Worm (Caenorhabditis elegans) whole organism, midembryonic: ENCODE results near the gene clec-139.

Source experiments
- cog-1 ChIP-seq: sonication (generic microtip); optimal IDR thresholded peaks from 2 replicates; lab custom pipeline; 2016; ENCODE audit warnings: missing genetic modification characterization, missing compliant biosample characterization
- flt-1 ChIP-seq: fragments of 200-800 bp; sonication (Bioruptor generic); IDR thresholded peaks from 2 replicates; pipeline ENCODE4 v1.3.6; 2022; ENCODE audit warnings: missing genetic modification characterization, missing compliant biosample characterization
- klf-2 ChIP-seq: fragments of 200-800 bp; sonication (Bioruptor generic); conservative IDR thresholded peaks from 2 replicates; pipeline ENCODE4 v1.3.6; 2022; ENCODE audit warnings: missing genetic modification reagents, missing genetic modification characterization, missing compliant biosample characterization

DNA sequence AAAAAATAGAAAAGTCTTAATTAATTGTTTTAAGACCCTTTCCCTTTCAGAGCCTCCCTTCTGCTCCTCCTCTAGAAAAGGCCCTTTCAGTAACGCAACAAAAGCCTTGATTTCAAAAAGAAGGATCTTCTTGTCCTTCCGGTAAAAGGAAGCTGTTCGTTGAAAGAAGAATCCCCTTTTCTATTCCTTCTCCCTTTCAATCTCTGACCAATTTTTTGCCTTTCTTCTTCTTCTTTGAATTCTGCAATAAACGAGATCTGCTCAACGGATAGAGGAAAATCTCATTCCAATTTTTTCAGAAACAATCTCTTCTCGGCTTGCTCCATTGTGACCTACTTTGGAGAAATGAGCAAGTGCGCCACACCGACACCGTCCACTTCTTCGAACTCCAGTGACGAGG is 13.5 kb downstream of the clec-139 start, which contains the start of gene F35D11.3:
- TF ChIP-seq flt-1 (GFP tag; lab: Robert Waterston, UW) (no peak), klf-2 (no peak), cog-1 (tag; lab: Kevin White, UChicago) (no peak)
